Worm (Caenorhabditis elegans): ENCODE results near the gene daf-36.

- no peak for TF ChIP-seq fkh-10 (GFP tag; optimal IDR thresholded peaks at IDR 0.05)
- no peak for TF ChIP-seq unc-62 (GFP tag; optimal IDR thresholded peaks at IDR 0.05 in 1 of 2)
- no peak for TF ChIP-seq unc-62 (tag; optimal IDR thresholded peaks at IDR 0.05)
- TF ChIP-seq dpl-1 (GFP tag; optimal IDR thresholded peaks at IDR 0.05): no peak
- no peak for TF ChIP-seq nhr-111 (GFP tag; optimal IDR thresholded peaks at IDR 0.05)
- TF ChIP-seq daf-16 (GFP tag; optimal IDR thresholded peaks at IDR 0.05): no peak
- TF ChIP-seq daf-16 (tag; optimal IDR thresholded peaks at IDR 0.05): no peak
- TF ChIP-seq skn-1 (tag; optimal IDR thresholded peaks at IDR 0.05): no peak
- no peak for TF ChIP-seq ZK546.5 (tag; optimal IDR thresholded peaks at IDR 0.05)
These were observed 8.8 kb downstream of the daf-36 start, which contains the start of gene ZK856.14 for ce11 chrV:10216724-10217123.
